Worm (Caenorhabditis elegans) whole organism, L3 larva: ENCODE measurements around the gene ifb-1.

Experiments
- egl-27 ChIP-seq: sonication (generic microtip); optimal IDR thresholded peaks from 4 replicates; lab custom pipeline; 2017; ENCODE audit warnings: missing biosample characterization, missing genetic modification reagents, missing genetic modification characterization
- elt-1 ChIP-seq: fragments of 150-350 bp; optimal IDR thresholded peaks from 2 replicates; lab custom pipeline; 2014; ENCODE audit warnings: missing biosample characterization, missing genetic modification characterization
- lin-39 ChIP-seq: fragments of 150-350 bp; optimal IDR thresholded peaks from 2 replicates; lab custom pipeline; 2018; ENCODE audit warnings: missing biosample characterization, missing genetic modification reagents, missing genetic modification characterization

- TF ChIP-seq egl-27 (tag; lab: Kevin White, UChicago): no peak
- TF ChIP-seq lin-39 (tag; lab: Kevin White, UChicago): no peak
- TF ChIP-seq elt-1: no peak
Measured at ce11 chrII:5730343-5731083, 34.9 kb upstream of the ifb-1 start, which contains the start of the genes C18A3.7 and C18A3.11.
